Fruit fly (Drosophila melanogaster) whole organism, adult: Measurements from ENCODE around the gene CG2898.

Experiments
- CG11617 ChIP-seq: fragments of 200-800 bp; sonication (Bioruptor generic); optimal IDR thresholded peaks from 2 replicates; lab custom pipeline; 2017; ENCODE audit warnings: mild to moderate bottlenecking, missing biosample characterization, missing genetic modification reagents, missing genetic modification characterization
- CG12768 ChIP-seq: fragments of 200-800 bp; sonication (Bioruptor generic); optimal IDR thresholded peaks from 2 replicates; lab custom pipeline; 2017; ENCODE audit warnings: missing biosample characterization, missing genetic modification characterization, mild to moderate bottlenecking, moderate library complexity, missing genetic modification reagents
- CG14711 ChIP-seq: fragments of 200-800 bp; sonication (Bioruptor generic); optimal IDR thresholded peaks from 2 replicates; lab custom pipeline; 2018; ENCODE audit warnings: missing biosample characterization, mild to moderate bottlenecking, missing genetic modification characterization, moderate library complexity
- CG1620 ChIP-seq: fragments of 200-800 bp; sonication (Bioruptor generic); optimal IDR thresholded peaks from 2 replicates; lab custom pipeline; 2016; ENCODE audit warnings: missing biosample characterization, missing genetic modification characterization
- CG33017 ChIP-seq: fragments of 200-800 bp; sonication (Bioruptor generic); optimal IDR thresholded peaks from 2 replicates; lab custom pipeline; 2018; ENCODE audit warnings: missing biosample characterization, mild to moderate bottlenecking, missing genetic modification characterization, moderate library complexity
- CG5204 ChIP-seq: fragments of 200-800 bp; sonication (Bioruptor generic); optimal IDR thresholded peaks from 2 replicates; lab custom pipeline; 2016; ENCODE audit warnings: missing biosample characterization, missing genetic modification characterization
- CG7045 ChIP-seq: fragments of 200-800 bp; sonication (Bioruptor generic); optimal IDR thresholded peaks from 2 replicates; lab custom pipeline; 2017; ENCODE audit warnings: missing biosample characterization, mild to moderate bottlenecking, missing genetic modification characterization
- CG7101 ChIP-seq: fragments of 200-800 bp; sonication (Bioruptor generic); optimal IDR thresholded peaks from 2 replicates; lab custom pipeline; 2018; ENCODE audit warnings: missing biosample characterization, mild to moderate bottlenecking, missing genetic modification characterization, moderate library complexity
- Clk ChIP-seq: fragments of 200-800 bp; sonication (Bioruptor generic); optimal IDR thresholded peaks from 2 replicates; lab custom pipeline; 2017; ENCODE audit warnings: missing biosample characterization, missing genetic modification characterization
- Crg-1 ChIP-seq: fragments of 200-800 bp; sonication (Bioruptor generic); optimal IDR thresholded peaks from 2 replicates; lab custom pipeline; 2016; ENCODE audit warnings: missing biosample characterization, missing genetic modification characterization
- Hr96 ChIP-seq: fragments of 200-800 bp; sonication (Bioruptor generic); optimal IDR thresholded peaks from 2 replicates; lab custom pipeline; 2016; ENCODE audit warnings: missing biosample characterization, missing genetic modification characterization
- Mnt ChIP-seq: fragments of 200-800 bp; sonication (Bioruptor generic); optimal IDR thresholded peaks from 2 replicates; lab custom pipeline; 2016; ENCODE audit warnings: missing biosample characterization, mild to moderate bottlenecking, missing genetic modification characterization
- bab1 ChIP-seq: fragments of 200-800 bp; sonication (Bioruptor generic); optimal IDR thresholded peaks from 3 replicates; lab custom pipeline; 2019; ENCODE audit warnings: missing biosample characterization, mild to moderate bottlenecking, missing genetic modification characterization, moderate library complexity
- cic ChIP-seq: fragments of 200-800 bp; sonication (Bioruptor generic); optimal IDR thresholded peaks from 2 replicates; lab custom pipeline; 2017; ENCODE audit warnings: missing biosample characterization, mild to moderate bottlenecking, missing genetic modification characterization, moderate library complexity
- cnc ChIP-seq, 2 experiments: fragments of >200 bp; optimal IDR thresholded peaks; 2 replicates each; lab custom pipeline; 2017
- kay ChIP-seq: fragments of 200-800 bp; sonication (Bioruptor generic); peaks from one replicate; lab custom pipeline; 2016; ENCODE audit warnings: missing biosample characterization, missing genetic modification characterization, borderline replicate concordance
- ovo ChIP-seq: fragments of 200-800 bp; sonication (Bioruptor generic); optimal IDR thresholded peaks from 2 replicates; lab custom pipeline; 2016; ENCODE audit warnings: missing biosample characterization, missing genetic modification characterization
- pad ChIP-seq: fragments of 200-800 bp; sonication (Bioruptor generic); optimal IDR thresholded peaks from 3 replicates; lab custom pipeline; 2017; ENCODE audit warnings: missing biosample characterization, missing genetic modification characterization, mild to moderate bottlenecking, moderate library complexity, missing genetic modification reagents
- tj ChIP-seq: fragments of 200-800 bp; sonication (Bioruptor generic); optimal IDR thresholded peaks from 3 replicates; lab custom pipeline; 2017; ENCODE audit warnings: missing biosample characterization, mild to moderate bottlenecking, missing genetic modification characterization, moderate library complexity
- toe ChIP-seq: fragments of 200-800 bp; sonication (Bioruptor generic); optimal IDR thresholded peaks from 2 replicates; lab custom pipeline; 2016; ENCODE audit warnings: missing biosample characterization, missing genetic modification characterization

The CG2898 gene

dm6 chrX:10340492-10340891 lies 34.7 kb upstream of the CG2898 start:
- TF ChIP-seq Crg-1 (GFP tag; lab: Kevin White, UChicago) (no peak), cic (GFP tag; lab: Kevin White, UChicago) (no peak), tj (no peak), Hr96 (no peak), ovo (GFP tag; lab: Kevin White, UChicago) (no peak), Clk (GFP tag; lab: Kevin White, UChicago) (no peak), pad (GFP tag; lab: Kevin White, UChicago) (no peak), toe (no peak), CG33017 (tag; lab: Kevin White, UChicago) (no peak), CG7101 (tag; lab: Kevin White, UChicago) (no peak), kay (GFP tag; lab: Kevin White, UChicago) (no peak), CG14711 (tag; lab: Kevin White, UChicago) (no peak), Mnt (GFP tag; lab: Kevin White, UChicago) (no peak)

dm6 chrX:10347979-10348692 lies 27.0 kb upstream of the CG2898 start:
- TF ChIP-seq CG11617 (GFP tag; lab: Kevin White, UChicago), result no peak
- TF ChIP-seq tj, result peak; percentile 98
- TF ChIP-seq CG12768 (GFP tag; lab: Kevin White, UChicago), result no peak
- TF ChIP-seq cic (GFP tag; lab: Kevin White, UChicago), result no peak
- no peak for TF ChIP-seq CG33017 (tag; lab: Kevin White, UChicago)

- TF ChIP-seq kay (GFP tag; lab: Kevin White, UChicago) (peak; percentile 39), toe (no peak), tj (peak; percentile 92)
These were observed 13.0 kb upstream of the CG2898 start for dm6 chrX:10362127-10362526.

dm6 chrX:10362557-10363366 lies 12.4 kb upstream of the CG2898 start:
- TF ChIP-seq CG5204 (GFP tag; lab: Kevin White, UChicago), result peak; percentile 58
- peak; percentile 49 for TF ChIP-seq Hr96
- peak; percentile 49 for TF ChIP-seq CG14711 (tag; lab: Kevin White, UChicago)
- TF ChIP-seq Mnt (GFP tag; lab: Kevin White, UChicago), result peak; percentile 38
- TF ChIP-seq kay (GFP tag; lab: Kevin White, UChicago), result peak; percentile 58
- peak; percentile 84 for TF ChIP-seq tj
- TF ChIP-seq pad (GFP tag; lab: Kevin White, UChicago), result peak; percentile 61
- peak; percentile 43 for TF ChIP-seq CG7045 (GFP tag; lab: Kevin White, UChicago)
- TF ChIP-seq CG12768 (GFP tag; lab: Kevin White, UChicago), result peak; percentile 18
- no peak for TF ChIP-seq cnc (optimal IDR thresholded peaks at IDR 0.05; lab: Kevin White, UChicago)
- no peak for TF ChIP-seq cic (GFP tag; lab: Kevin White, UChicago)
- peak; percentile 40 for TF ChIP-seq ovo (GFP tag; lab: Kevin White, UChicago)
- peak; percentile 34 for TF ChIP-seq CG1620
- TF ChIP-seq Clk (GFP tag; lab: Kevin White, UChicago), result peak; percentile 25
- TF ChIP-seq toe, result no peak
- TF ChIP-seq bab1 (GFP tag; lab: Kevin White, UChicago), result peak; percentile 82
- TF ChIP-seq Crg-1 (GFP tag; lab: Kevin White, UChicago), result peak; percentile 29
- no peak for TF ChIP-seq CG33017 (tag; lab: Kevin White, UChicago)
- TF ChIP-seq CG11617 (GFP tag; lab: Kevin White, UChicago), result peak; percentile 81
- peak; percentile 67 for TF ChIP-seq CG7101 (tag; lab: Kevin White, UChicago)

- TF ChIP-seq kay (GFP tag; lab: Kevin White, UChicago) (no peak), CG5204 (GFP tag; lab: Kevin White, UChicago) (no peak), pad (GFP tag; lab: Kevin White, UChicago) (peak; percentile 23), CG7101 (tag; lab: Kevin White, UChicago) (peak; percentile 43), tj (peak; percentile 47), ovo (GFP tag; lab: Kevin White, UChicago) (peak; percentile 17)
These were observed 10.5 kb upstream of the CG2898 start for dm6 chrX:10364556-10365227.

dm6 chrX:10365748-10366415 lies 9.3 kb upstream of the CG2898 start:
- TF ChIP-seq cic (GFP tag; lab: Kevin White, UChicago) (peak; percentile 26), Mnt (GFP tag; lab: Kevin White, UChicago) (peak; percentile 74), Hr96 (no peak), tj (peak; percentile 46), pad (GFP tag; lab: Kevin White, UChicago) (peak; percentile 38), CG1620 (peak; percentile 12), CG5204 (GFP tag; lab: Kevin White, UChicago) (no peak), CG7101 (tag; lab: Kevin White, UChicago) (peak; percentile 11), bab1 (GFP tag; lab: Kevin White, UChicago) (peak; percentile 75), CG7045 (GFP tag; lab: Kevin White, UChicago) (no peak), CG14711 (tag; lab: Kevin White, UChicago) (peak; percentile 44), ovo (GFP tag; lab: Kevin White, UChicago) (peak; percentile 84), CG11617 (GFP tag; lab: Kevin White, UChicago) (peak; percentile 45), toe (no peak), Crg-1 (GFP tag; lab: Kevin White, UChicago) (peak; percentile 30)
